Fruit fly (Drosophila melanogaster) whole organism, embryonic: Measurements from ENCODE around the gene Rpt6R.

Source experiments
- B-H2 ChIP-seq: fragments of 200-800 bp; sonication (Bioruptor generic); optimal IDR thresholded peaks from 2 replicates; lab custom pipeline; 2018; ENCODE audit warnings: missing biosample characterization, mild to moderate bottlenecking, missing genetic modification characterization
- Bgb ChIP-seq: fragments of 200-800 bp; sonication (Bioruptor generic); IDR thresholded peaks from 2 replicates; pipeline ENCODE4 v1.3.6; 2022; ENCODE audit warnings: missing biosample characterization, missing genetic modification characterization; ENCODE audit not compliant: partially characterized antibody
- CG10209 ChIP-seq: fragments of 200-800 bp; sonication (Bioruptor generic); optimal IDR thresholded peaks from 3 replicates; lab custom pipeline; 2017; ENCODE audit warnings: missing biosample characterization, mild to moderate bottlenecking, missing genetic modification characterization, missing genetic modification reagents
- CG10321 ChIP-seq: fragments of 200-800 bp; sonication (Bioruptor generic); IDR thresholded peaks from 2 replicates; pipeline ENCODE4 v1.3.6; 2022; ENCODE audit warnings: missing biosample characterization, missing genetic modification characterization
- CG11696 ChIP-seq: fragments of 200-800 bp; sonication (Bioruptor generic); IDR thresholded peaks from 2 replicates; pipeline ENCODE4 v1.3.6; 2022; ENCODE audit warnings: missing biosample characterization, missing genetic modification characterization
- CG13123 ChIP-seq: fragments of 200-800 bp; sonication (Bioruptor generic); optimal IDR thresholded peaks from 2 replicates; lab custom pipeline; 2016; ENCODE audit warnings: missing biosample characterization, missing genetic modification characterization
- CG14441 ChIP-seq: fragments of 200-800 bp; sonication (Bioruptor generic); IDR thresholded peaks from 2 replicates; pipeline ENCODE4 v1.3.6; 2022; ENCODE audit warnings: missing biosample characterization, missing genetic modification characterization
- CG14965 ChIP-seq: fragments of 200-800 bp; sonication (Bioruptor generic); optimal IDR thresholded peaks from 2 replicates; lab custom pipeline; 2016; ENCODE audit warnings: missing biosample characterization, missing genetic modification characterization, borderline replicate concordance
- CG17829 ChIP-seq: fragments of 200-800 bp; optimal IDR thresholded peaks from 2 replicates; lab custom pipeline; 2019; ENCODE audit warnings: missing biosample characterization, mild to moderate bottlenecking, missing genetic modification characterization, moderate library complexity
- CG1792 ChIP-seq: fragments of 200-800 bp; sonication (Bioruptor generic); optimal IDR thresholded peaks from 2 replicates; lab custom pipeline; 2016; ENCODE audit warnings: missing biosample characterization, missing genetic modification characterization
- CG1832 ChIP-seq: fragments of 200-800 bp; sonication (Bioruptor generic); optimal IDR thresholded peaks from 2 replicates; lab custom pipeline; 2017; ENCODE audit warnings: missing biosample characterization, mild to moderate bottlenecking, missing genetic modification characterization, inconsistent platforms
- CG18476 ChIP-seq: fragments of 200-800 bp; sonication (Bioruptor generic); optimal IDR thresholded peaks from 2 replicates; lab custom pipeline; 2016; ENCODE audit warnings: missing biosample characterization, mild to moderate bottlenecking, missing genetic modification characterization
- CG2875 ChIP-seq: fragments of 200-800 bp; sonication (Bioruptor generic); optimal IDR thresholded peaks from 2 replicates; lab custom pipeline; 2017; ENCODE audit warnings: missing biosample characterization, mild to moderate bottlenecking, missing genetic modification characterization, missing genetic modification reagents
- CG3065 ChIP-seq: fragments of 200-800 bp; sonication (Bioruptor generic); optimal IDR thresholded peaks from 2 replicates; lab custom pipeline; 2016; ENCODE audit warnings: missing biosample characterization, missing genetic modification characterization
- CG3838 ChIP-seq: fragments of 200-800 bp; sonication (Bioruptor generic); optimal IDR thresholded peaks from 3 replicates; lab custom pipeline; 2016; ENCODE audit warnings: missing biosample characterization, missing genetic modification characterization
- CG3847 ChIP-seq: fragments of 200-800 bp; sonication (Bioruptor generic); IDR thresholded peaks from 2 replicates; pipeline ENCODE4 v1.3.6; 2022; ENCODE audit warnings: missing biosample characterization, missing genetic modification characterization
- CG4730 ChIP-seq: fragments of 200-800 bp; sonication (Bioruptor generic); IDR thresholded peaks from 2 replicates; pipeline ENCODE4 v1.3.6; 2022; ENCODE audit warnings: missing biosample characterization, missing genetic modification characterization
- CG6791 ChIP-seq: fragments of 200-800 bp; sonication (Bioruptor generic); IDR thresholded peaks from 3 replicates; pipeline ENCODE4 v1.3.6; 2022; ENCODE audit warnings: missing biosample characterization, missing genetic modification characterization; ENCODE audit not compliant: partially characterized antibody
- CkIIα-i1 ChIP-seq: fragments of 200-800 bp; sonication (Bioruptor generic); IDR thresholded peaks from 2 replicates; pipeline ENCODE4 v1.3.6; 2022; ENCODE audit warnings: missing biosample characterization, missing genetic modification characterization
- D19A ChIP-seq: fragments of 200-800 bp; optimal IDR thresholded peaks from 3 replicates; lab custom pipeline; 2019; ENCODE audit warnings: missing biosample characterization, mild to moderate bottlenecking, missing genetic modification characterization, moderate library complexity
- Dfd ChIP-seq, 2 experiments: fragments of >200 bp; optimal IDR thresholded peaks; 2 replicates each; lab custom pipeline; 2017; ENCODE audit warnings: missing biosample characterization in 2 of 2, missing genetic modification characterization in 2 of 2
- Dip2 ChIP-seq: fragments of 200-800 bp; sonication (Bioruptor generic); IDR thresholded peaks from 2 replicates; pipeline ENCODE4 v1.3.6; 2022; ENCODE audit warnings: missing biosample characterization, missing genetic modification characterization
- Dref ChIP-seq: fragments of 200-800 bp; sonication (Bioruptor generic); IDR thresholded peaks from 2 replicates; pipeline ENCODE4 v1.3.6; 2022; ENCODE audit warnings: missing biosample characterization, missing genetic modification characterization
- Fer1 ChIP-seq: fragments of 200-800 bp; sonication (Bioruptor generic); optimal IDR thresholded peaks from 2 replicates; lab custom pipeline; 2017; ENCODE audit warnings: missing biosample characterization, mild to moderate bottlenecking, missing genetic modification characterization
- Gug ChIP-seq: fragments of 200-800 bp; sonication (Bioruptor generic); IDR thresholded peaks from 4 replicates; pipeline ENCODE4 v1.3.6; 2022; ENCODE audit warnings: missing biosample characterization, missing genetic modification characterization
- H2.0 ChIP-seq: fragments of 200-800 bp; sonication (Bioruptor generic); IDR thresholded peaks from 2 replicates; pipeline ENCODE4 v1.3.6; 2022; ENCODE audit warnings: missing biosample characterization, missing genetic modification characterization
- Hr39 ChIP-seq: fragments of >200 bp; optimal IDR thresholded peaks from 2 replicates; lab custom pipeline; 2017
- Hr51 ChIP-seq, 2 experiments: fragments of 200-800 bp; sonication (Bioruptor generic); optimal IDR thresholded peaks; 2 replicates in 1 of 2; 3 replicates in 1 of 2; lab custom pipeline; 2016 to 2018; ENCODE audit warnings: missing biosample characterization in 2 of 2, missing genetic modification characterization in 2 of 2, mild to moderate bottlenecking in 1 of 2, moderate library complexity in 1 of 2
- Max ChIP-seq: fragments of 200-800 bp; sonication (Bioruptor generic); optimal IDR thresholded peaks from 2 replicates; lab custom pipeline; 2016; ENCODE audit warnings: missing biosample characterization, mild to moderate bottlenecking, missing genetic modification characterization
- Nf-YA ChIP-seq: fragments of 200-800 bp; sonication (Bioruptor generic); IDR thresholded peaks from 2 replicates; pipeline ENCODE4 v1.3.6; 2022; ENCODE audit warnings: missing biosample characterization, missing genetic modification characterization
- PHDP ChIP-seq: fragments of 200-800 bp; sonication (Bioruptor generic); optimal IDR thresholded peaks from 3 replicates; lab custom pipeline; 2018; ENCODE audit warnings: missing biosample characterization, mild to moderate bottlenecking, missing genetic modification characterization, moderate library complexity
- Six4 ChIP-seq: fragments of 200-800 bp; sonication (Bioruptor generic); optimal IDR thresholded peaks from 2 replicates; lab custom pipeline; 2016; ENCODE audit warnings: missing biosample characterization, missing genetic modification characterization
- Stat92E ChIP-seq, 3 experiments: fragments of >200 bp in 2 of 3; fragments of 200-800 bp in 1 of 3; sonication (Bioruptor generic) in 1 of 3; optimal IDR thresholded peaks; 2 replicates each; lab custom pipeline; 2017 to 2019; ENCODE audit warnings: missing biosample characterization in 3 of 3, missing genetic modification characterization in 3 of 3, mild to moderate bottlenecking in 1 of 3, moderate library complexity in 1 of 3
- aop ChIP-seq: fragments of 200-800 bp; sonication (Bioruptor generic); IDR thresholded peaks from 2 replicates; pipeline ENCODE4 v1.3.6; 2022; ENCODE audit warnings: missing biosample characterization, missing genetic modification characterization
- btn ChIP-seq: fragments of 200-800 bp; sonication (Bioruptor generic); optimal IDR thresholded peaks from 2 replicates; lab custom pipeline; 2016; ENCODE audit warnings: missing biosample characterization, missing genetic modification characterization
- caup ChIP-seq: fragments of 200-800 bp; sonication (Bioruptor generic); optimal IDR thresholded peaks from 3 replicates; lab custom pipeline; 2017; ENCODE audit warnings: missing biosample characterization, mild to moderate bottlenecking, missing genetic modification characterization, moderate library complexity; ENCODE audit not compliant: severe bottlenecking
- dati ChIP-seq: fragments of 200-800 bp; sonication (Bioruptor generic); IDR thresholded peaks from 2 replicates; pipeline ENCODE4 v1.3.6; 2022; ENCODE audit warnings: missing biosample characterization, missing genetic modification characterization
- fd64A ChIP-seq: fragments of 200-800 bp; sonication (Bioruptor generic); optimal IDR thresholded peaks from 3 replicates; lab custom pipeline; 2018; ENCODE audit warnings: missing biosample characterization, mild to moderate bottlenecking, missing genetic modification characterization
- ftz-f1 ChIP-seq: fragments of 200-800 bp; sonication (Bioruptor generic); optimal IDR thresholded peaks from 2 replicates; lab custom pipeline; 2016; ENCODE audit warnings: missing biosample characterization, missing genetic modification characterization
- knrl ChIP-seq: fragments of 200-800 bp; sonication (Bioruptor generic); IDR thresholded peaks from 3 replicates; pipeline ENCODE4 v1.3.6; 2022; ENCODE audit warnings: missing biosample characterization, missing genetic modification characterization; ENCODE audit not compliant: partially characterized antibody
- peb ChIP-seq: fragments of 200-800 bp; sonication (Bioruptor generic); IDR thresholded peaks from 2 replicates; pipeline ENCODE4 v1.3.6; 2022; ENCODE audit warnings: missing biosample characterization, missing genetic modification characterization
- rib ChIP-seq: fragments of 200-800 bp; sonication (Bioruptor generic); IDR thresholded peaks from 2 replicates; pipeline ENCODE4 v1.3.6; 2022; ENCODE audit warnings: missing biosample characterization, missing genetic modification characterization
- sd ChIP-seq: fragments of 200-800 bp; sonication (Bioruptor generic); optimal IDR thresholded peaks from 3 replicates; lab custom pipeline; 2018; ENCODE audit warnings: missing biosample characterization, mild to moderate bottlenecking, missing genetic modification characterization, moderate library complexity
- sima ChIP-seq: fragments of 200-800 bp; sonication (Bioruptor generic); optimal IDR thresholded peaks from 2 replicates; lab custom pipeline; 2016; ENCODE audit warnings: missing biosample characterization, missing genetic modification characterization
- sisA ChIP-seq: fragments of 200-800 bp; sonication (Bioruptor generic); IDR thresholded peaks from 2 replicates; pipeline ENCODE4 v1.3.6; 2022; ENCODE audit warnings: missing biosample characterization, missing genetic modification characterization
- slbo ChIP-seq: fragments of 200-800 bp; sonication (Bioruptor generic); IDR thresholded peaks from 2 replicates; pipeline ENCODE4 v1.3.6; 2022; ENCODE audit warnings: missing biosample characterization, missing genetic modification characterization
- tio ChIP-seq: fragments of 200-800 bp; sonication (Bioruptor generic); optimal IDR thresholded peaks from 2 replicates; lab custom pipeline; 2017; ENCODE audit warnings: missing biosample characterization, missing genetic modification characterization, inconsistent platforms
- tll ChIP-seq, 2 experiments: fragments of 200-800 bp in 1 of 2; fragments of >200 bp in 1 of 2; sonication (Bioruptor generic) in 1 of 2; optimal IDR thresholded peaks; 2 replicates each; lab custom pipeline; 2017 to 2019; ENCODE audit warnings: missing biosample characterization in 2 of 2, missing genetic modification characterization in 2 of 2, mild to moderate bottlenecking in 1 of 2, moderate library complexity in 1 of 2
- vfl ChIP-seq: fragments of 200-800 bp; sonication (Bioruptor generic); optimal IDR thresholded peaks from 2 replicates; lab custom pipeline; 2016; ENCODE audit warnings: missing biosample characterization, missing genetic modification characterization
- vnd ChIP-seq: fragments of 200-800 bp; sonication (Bioruptor generic); IDR thresholded peaks from 3 replicates; pipeline ENCODE4 v1.3.6; 2022; ENCODE audit warnings: missing biosample characterization, missing genetic modification characterization; ENCODE audit not compliant: partially characterized antibody
- zfh2 ChIP-seq: fragments of 200-800 bp; sonication (Bioruptor generic); optimal IDR thresholded peaks from 2 replicates; lab custom pipeline; 2016; ENCODE audit warnings: missing biosample characterization, missing genetic modification characterization

Rpt6R gene

DNA sequence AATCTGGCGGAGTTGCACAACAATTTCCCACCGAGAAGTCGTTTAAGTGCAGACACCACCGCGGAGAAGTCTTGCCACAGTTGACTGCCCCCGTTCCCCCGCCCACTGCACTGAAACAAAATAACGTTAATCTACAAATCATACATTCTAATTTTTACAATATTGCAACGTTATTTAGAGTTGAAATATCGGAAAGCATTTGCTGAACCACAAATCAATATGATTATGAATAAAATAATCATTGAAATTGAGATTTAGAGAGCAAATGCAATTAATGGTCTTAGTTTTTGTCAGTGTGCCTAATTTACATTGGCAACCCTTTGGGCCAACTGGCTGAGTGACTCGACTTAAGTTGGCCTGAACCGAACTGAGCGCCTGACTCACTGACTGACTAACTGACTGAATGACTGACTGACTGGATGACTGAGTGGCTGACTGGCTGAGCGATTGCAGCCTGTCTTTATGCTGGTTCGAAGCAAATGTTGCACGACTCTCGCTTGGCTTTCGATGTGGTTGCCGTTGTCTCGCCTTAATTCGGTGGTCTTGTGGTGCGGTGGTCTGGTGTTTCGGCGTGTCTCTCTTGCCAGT is 12.8 kb downstream of the Rpt6R start (continued):
- TF ChIP-seq B-H2 (no peak), dati (GFP tag; lab: Robert Waterston, UW) (peak; percentile 51; the same call in 1 of the 2 replicates), sd (tag; lab: Kevin White, UChicago) (no peak), zfh2 (no peak), slbo (peak; percentile 65), H2.0 (GFP tag; lab: Robert Waterston, UW) (peak; percentile 73), CG1792 (GFP tag; lab: Kevin White, UChicago) (peak; percentile 47), CG3847 (GFP tag; lab: Robert Waterston, UW) (peak; percentile 65), sima (GFP tag; lab: Kevin White, UChicago) (no peak), Dref (GFP tag; lab: Robert Waterston, UW) (no peak), Hr51 (GFP tag; optimal IDR thresholded peaks at IDR 0.05; lab: Kevin White, UChicago) (peak; percentile 19 to 88), knrl (GFP tag; lab: Robert Waterston, UW) (no peak), CG13123 (GFP tag; lab: Kevin White, UChicago) (peak; percentile 56), CG3838 (GFP tag; lab: Kevin White, UChicago) (peak; percentile 1), CG14441 (GFP tag; lab: Robert Waterston, UW) (peak; percentile 87), CG17829 (tag; lab: Kevin White, UChicago) (peak; percentile 87), Dfd (GFP tag; optimal IDR thresholded peaks at IDR 0.05; lab: Kevin White, UChicago) (no peak), CkIIα-i1 (GFP tag; lab: Robert Waterston, UW) (no peak), vfl (no peak), PHDP (tag; lab: Kevin White, UChicago) (peak; percentile 86), Dip2 (GFP tag; lab: Robert Waterston, UW) (no peak), Nf-YA (GFP tag; lab: Robert Waterston, UW) (peak; percentile 73), sisA (GFP tag; lab: Robert Waterston, UW) (peak; percentile 86), CG3065 (GFP tag; lab: Kevin White, UChicago) (peak; percentile 6), CG6791 (GFP tag; lab: Robert Waterston, UW) (no peak), Fer1 (GFP tag; lab: Kevin White, UChicago) (no peak), btn (GFP tag; lab: Kevin White, UChicago) (peak; percentile 24), Six4 (GFP tag; lab: Kevin White, UChicago) (peak; percentile 78), tio (GFP tag; lab: Kevin White, UChicago) (peak; percentile 34), CG2875 (GFP tag; lab: Kevin White, UChicago) (peak; percentile 76), Bgb (no peak), CG18476 (GFP tag; lab: Kevin White, UChicago) (peak; percentile 56), caup (GFP tag; lab: Kevin White, UChicago) (peak; percentile 59), tll (GFP tag; optimal IDR thresholded peaks at IDR 0.05; lab: Kevin White, UChicago) (peak in 1 of 2 experiments; percentile 55), ftz-f1 (GFP tag; lab: Kevin White, UChicago) (no peak), D19A (tag; lab: Kevin White, UChicago) (peak; percentile 76)

DNA sequence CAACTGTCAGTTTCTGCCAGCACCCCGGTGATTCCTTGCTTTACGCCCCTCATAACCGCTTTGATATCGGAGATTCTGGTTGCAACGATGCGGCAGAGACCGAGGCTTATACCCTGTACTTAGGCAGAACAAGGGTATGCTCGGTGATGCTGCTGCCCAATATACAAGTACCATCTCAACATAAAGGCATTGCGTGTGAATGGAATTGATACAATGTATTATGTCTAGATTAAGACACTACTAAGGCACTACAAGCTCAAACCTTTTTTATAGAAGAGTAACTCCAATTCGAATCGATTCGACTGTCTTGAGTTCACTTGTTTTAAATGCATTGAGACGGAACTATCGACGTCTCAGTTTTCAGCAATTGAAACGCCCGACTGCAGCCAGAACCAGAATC is 16.3 kb downstream of the Rpt6R start:
- TF ChIP-seq Hr39 = no peak
- no peak for TF ChIP-seq CG10321 (GFP tag; lab: Robert Waterston, UW)
- no peak for TF ChIP-seq fd64A
- TF ChIP-seq Gug (GFP tag; lab: Robert Waterston, UW) = no peak
- TF ChIP-seq CG4730 = no peak
- no peak for TF ChIP-seq peb (GFP tag; lab: Robert Waterston, UW)
- no peak for TF ChIP-seq rib (GFP tag; lab: Robert Waterston, UW)
- TF ChIP-seq CG1832 (GFP tag; lab: Kevin White, UChicago) = no peak
- TF ChIP-seq aop (GFP tag; lab: Robert Waterston, UW) = no peak
- no peak for TF ChIP-seq Max (GFP tag; lab: Kevin White, UChicago)
- no peak for TF ChIP-seq CG10209 (GFP tag; lab: Kevin White, UChicago)
- no peak for TF ChIP-seq vnd
- TF ChIP-seq Stat92E (GFP tag; optimal IDR thresholded peaks at IDR 0.05; lab: Kevin White, UChicago) = no peak
- no peak for TF ChIP-seq CG14965 (GFP tag; lab: Kevin White, UChicago)
- no peak for TF ChIP-seq CG14441 (GFP tag; lab: Robert Waterston, UW)
- TF ChIP-seq CG11696 (GFP tag; lab: Robert Waterston, UW) = no peak
